Fruit fly (Drosophila melanogaster) whole organism, pupa: ENCODE results near the gene RpL36A.

ENCODE experiments used
- CG10348 ChIP-seq: fragments of 200-800 bp; sonication (Bioruptor generic); IDR thresholded peaks from 2 replicates; pipeline ENCODE4 v1.3.6; 2022; ENCODE audit warnings: missing biosample characterization, missing genetic modification characterization
- CG13204 ChIP-seq: fragments of 200-800 bp; sonication (Bioruptor generic); optimal IDR thresholded peaks from 2 replicates; lab custom pipeline; 2018; ENCODE audit warnings: missing biosample characterization, mild to moderate bottlenecking, missing genetic modification characterization, moderate library complexity
- CG14655 ChIP-seq: fragments of 200-800 bp; sonication (Bioruptor generic); optimal IDR thresholded peaks from 3 replicates; lab custom pipeline; 2017; ENCODE audit warnings: mild to moderate bottlenecking, missing biosample characterization, missing genetic modification reagents, missing genetic modification characterization
- CG32121 ChIP-seq: fragments of 200-800 bp; sonication (Bioruptor generic); IDR thresholded peaks from 2 replicates; pipeline ENCODE4 v1.3.6; 2022; ENCODE audit warnings: missing biosample characterization, missing genetic modification characterization
- Pif1B ChIP-seq: fragments of 200-800 bp; sonication (Bioruptor generic); optimal IDR thresholded peaks from 3 replicates; lab custom pipeline; 2016; ENCODE audit warnings: missing biosample characterization, missing genetic modification characterization

DNA sequence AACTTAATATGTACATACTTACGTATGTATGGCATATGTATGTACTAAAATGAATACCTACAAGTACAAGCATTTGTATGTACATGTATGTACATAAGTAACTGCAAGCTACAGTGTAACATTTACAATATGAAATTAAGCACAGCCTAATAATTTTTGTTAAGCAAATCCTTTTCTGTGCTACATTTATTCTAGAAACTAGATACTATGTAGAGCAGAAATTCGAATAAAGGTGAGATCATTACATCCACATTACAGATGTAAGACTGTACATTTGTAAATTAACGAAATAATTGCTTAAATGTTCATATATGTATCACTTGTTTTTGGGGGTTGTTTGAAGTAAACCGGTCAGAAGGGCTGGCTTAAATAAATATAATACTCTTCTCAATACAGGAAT lies 50.8 kb downstream of the RpL36A start:
- no peak for TF ChIP-seq CG10348 (GFP tag; lab: Robert Waterston, UW)
- TF ChIP-seq CG13204 (GFP tag; lab: Kevin White, UChicago) = no peak
- no peak for TF ChIP-seq CG14655 (GFP tag; lab: Kevin White, UChicago)
- TF ChIP-seq Pif1B (GFP tag; lab: Kevin White, UChicago) = no peak
- no peak for TF ChIP-seq CG32121 (GFP tag; lab: Robert Waterston, UW)
